Worm (Caenorhabditis elegans) whole organism, L2 larva: Measurements from ENCODE around the gene M199.134.

Experiments used
- ama-1 ChIP-seq: fragments of 150-350 bp; optimal IDR thresholded peaks from 2 replicates; lab custom pipeline; 2018; ENCODE audit warnings: inconsistent platforms
- blmp-1 ChIP-seq: sonication (generic microtip); optimal IDR thresholded peaks from 2 replicates; lab custom pipeline; 2017; ENCODE audit warnings: missing genetic modification characterization, mild to moderate bottlenecking, missing compliant biosample characterization, antibody characterized with exemption, moderate library complexity; ENCODE audit not compliant: insufficient read depth
- ceh-82 ChIP-seq: fragments of 150-350 bp; optimal IDR thresholded peaks from 2 replicates; lab custom pipeline; 2014; ENCODE audit warnings: missing biosample characterization, missing genetic modification characterization
- dmd-4 ChIP-seq: sonication (generic microtip); optimal IDR thresholded peaks from 2 replicates; lab custom pipeline; 2017; ENCODE audit warnings: missing biosample characterization, missing genetic modification characterization
- elt-1 ChIP-seq: fragments of 150-350 bp; optimal IDR thresholded peaks from 2 replicates; lab custom pipeline; 2014; ENCODE audit warnings: missing biosample characterization, missing genetic modification characterization
- elt-3 ChIP-seq: sonication (generic microtip); optimal IDR thresholded peaks from 2 replicates; lab custom pipeline; 2017; ENCODE audit warnings: missing biosample characterization, missing genetic modification characterization
- nhr-11 ChIP-seq: fragments of 150-350 bp; optimal IDR thresholded peaks from 2 replicates; lab custom pipeline; 2014; ENCODE audit warnings: missing biosample characterization, missing genetic modification characterization
- skn-1 ChIP-seq: sonication (generic microtip); optimal IDR thresholded peaks from 2 replicates; lab custom pipeline; 2017; ENCODE audit warnings: missing biosample characterization, missing genetic modification characterization
- snpc-4 ChIP-seq: fragments of 150-350 bp; optimal IDR thresholded peaks from 2 replicates; lab custom pipeline; 2014; ENCODE audit warnings: missing biosample characterization, missing genetic modification characterization
- unc-39 ChIP-seq: fragments of 150-350 bp; optimal IDR thresholded peaks from 2 replicates; lab custom pipeline; 2014; ENCODE audit warnings: missing biosample characterization, missing genetic modification characterization
- unc-62 ChIP-seq: fragments of 150-350 bp; optimal IDR thresholded peaks from 2 replicates; lab custom pipeline; 2014; ENCODE audit warnings: missing biosample characterization, missing genetic modification reagents, missing genetic modification characterization

ce11 chrIV:15107218-15107617, 5.8 kb downstream of the M199.134 start:
- TF ChIP-seq nhr-11 (no peak), elt-1 (tag; lab: Kevin White, UChicago) (no peak), ceh-82 (no peak), ama-1 (lab: Kevin White, UChicago) (no peak), skn-1 (tag; lab: Kevin White, UChicago) (no peak), blmp-1 (no peak), snpc-4 (no peak), dmd-4 (tag; lab: Kevin White, UChicago) (no peak), unc-62 (no peak), unc-39 (tag; lab: Kevin White, UChicago) (no peak), elt-3 (tag; lab: Kevin White, UChicago) (no peak)
